Worm (Caenorhabditis elegans) whole organism, midembryonic: ENCODE results near the gene F54D12.1.

Source experiments
- cog-1 ChIP-seq: sonication (generic microtip); optimal IDR thresholded peaks from 2 replicates; lab custom pipeline; 2016; ENCODE audit warnings: missing genetic modification characterization, missing compliant biosample characterization
- ref-1 ChIP-seq: fragments of 200-800 bp; sonication (Bioruptor generic); conservative IDR thresholded peaks from 2 replicates; pipeline ENCODE4 v1.3.6; 2022; ENCODE audit warnings: missing genetic modification reagents, missing genetic modification characterization, missing compliant biosample characterization
- ztf-29 ChIP-seq: fragments of 200-800 bp; sonication (Bioruptor generic); IDR thresholded peaks from 2 replicates; pipeline ENCODE4 v1.3.6; 2022; ENCODE audit warnings: missing genetic modification reagents, missing genetic modification characterization, missing compliant biosample characterization

DNA sequence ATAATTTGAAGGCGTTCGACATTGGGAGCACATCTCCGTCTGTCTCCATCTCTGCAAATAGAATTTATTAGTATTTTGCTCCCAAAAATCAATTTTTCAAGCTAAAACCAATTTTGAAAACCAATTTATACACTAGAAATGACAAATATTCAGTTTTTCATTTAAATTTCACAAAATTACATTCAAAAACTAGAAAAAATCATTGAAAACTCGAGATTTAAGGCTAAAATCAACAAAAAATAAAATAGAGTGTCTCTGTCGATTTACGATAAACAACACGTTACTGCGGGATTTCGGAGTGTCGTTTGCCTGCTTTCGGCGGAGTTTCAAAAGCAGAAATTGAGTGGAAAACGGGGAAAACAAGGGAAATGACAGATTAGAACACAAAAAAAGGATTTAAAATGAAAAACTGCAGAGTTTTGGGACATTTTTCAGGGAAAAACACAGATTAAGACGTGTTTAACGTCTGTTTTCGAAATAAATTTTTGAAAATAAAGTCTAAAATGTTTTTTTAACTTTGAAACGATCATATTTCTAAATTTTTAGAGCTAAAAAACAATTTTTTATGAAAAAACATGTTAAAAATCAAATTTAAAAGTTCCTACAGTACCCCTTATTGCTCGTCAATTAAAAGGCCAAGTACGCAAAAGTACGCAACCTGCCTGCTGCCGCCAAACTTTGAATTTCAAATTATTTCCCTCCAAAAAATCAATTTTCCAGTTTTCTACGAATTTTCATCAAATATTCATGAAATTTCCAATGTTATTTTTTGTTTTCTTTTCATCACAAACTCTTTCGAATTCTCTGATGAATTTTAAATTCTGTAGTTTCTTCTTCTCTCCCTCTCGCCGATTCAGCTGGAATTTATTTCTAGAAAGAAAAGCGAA lies 37.5 kb downstream of the F54D12.1 start, which contains the start of gene nol-6:
- TF ChIP-seq ztf-29 = no peak
- no peak for TF ChIP-seq cog-1
- no peak for TF ChIP-seq ref-1 (GFP tag; lab: Robert Waterston, UW)
